Worm (Caenorhabditis elegans): ENCODE results near the gene Y53F4B.7.

Gene Y53F4B.7

DNA sequence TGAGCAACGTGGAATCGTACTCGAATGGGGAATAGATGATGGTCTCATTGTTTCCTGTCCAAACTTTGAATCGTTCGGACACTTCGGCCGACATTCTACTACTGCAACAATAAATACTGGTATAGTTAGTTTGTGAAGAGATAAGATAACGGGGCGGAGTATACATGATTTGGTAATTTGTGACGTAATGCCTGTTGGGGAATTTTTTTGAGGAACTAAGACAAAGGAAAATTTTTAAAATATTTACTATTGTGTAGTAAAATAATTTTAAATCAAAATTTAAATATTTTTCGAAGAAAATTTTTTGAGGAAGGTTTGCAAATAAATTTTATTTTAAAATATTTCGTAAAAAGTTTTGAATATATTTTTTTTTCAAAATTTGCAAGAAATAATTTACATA, 28.7 kb upstream of the Y53F4B.7 start, which contains the start of gene elo-9:
elo-9 (minus strand) TSS at position 101 of the 400 bp plus-strand sequence.
- no peak for TF ChIP-seq drap-1 (GFP tag; optimal IDR thresholded peaks at IDR 0.05)
- TF ChIP-seq M03D4.4 (tag; optimal IDR thresholded peaks at IDR 0.05), result no peak
- TF ChIP-seq blmp-1 (tag; optimal IDR thresholded peaks at IDR 0.05), result no peak
- TF ChIP-seq mls-2 (tag; optimal IDR thresholded peaks at IDR 0.05), result no peak
- TF ChIP-seq snpc-4 (tag; optimal IDR thresholded peaks at IDR 0.05), result no peak
- TF ChIP-seq ceh-83 (GFP tag; optimal IDR thresholded peaks at IDR 0.05), result no peak
- no peak for TF ChIP-seq ces-1 (GFP tag; optimal IDR thresholded peaks at IDR 0.05)
- TF ChIP-seq lin-32 (GFP tag; optimal IDR thresholded peaks at IDR 0.05), result no peak
- no peak for TF ChIP-seq unc-120 (tag; optimal IDR thresholded peaks at IDR 0.05; ENCODE audit: poor library complexity, severe bottlenecking)
- TF ChIP-seq elt-1 (tag; optimal IDR thresholded peaks at IDR 0.05; ENCODE audit: borderline replicate concordance, insufficient read depth), result no peak
- TF ChIP-seq flh-1 (GFP tag; optimal IDR thresholded peaks at IDR 0.05), result no peak
- TF ChIP-seq sem-2 (GFP tag; optimal IDR thresholded peaks at IDR 0.05), result no peak
- TF ChIP-seq zip-8 (tag; optimal IDR thresholded peaks at IDR 0.05), result no peak
- TF ChIP-seq sptf-1 (tag; optimal IDR thresholded peaks at IDR 0.05), result no peak
- no peak for TF ChIP-seq mep-1 (tag; optimal IDR thresholded peaks at IDR 0.05)
- no peak for TF ChIP-seq tbx-8 (GFP tag; optimal IDR thresholded peaks at IDR 0.05)
- TF ChIP-seq unc-62 (GFP tag; optimal IDR thresholded peaks at IDR 0.05), result no peak
- no peak for TF ChIP-seq lin-13 (tag; optimal IDR thresholded peaks at IDR 0.05)
- TF ChIP-seq elt-3 (tag; optimal IDR thresholded peaks at IDR 0.05), result no peak
- TF ChIP-seq cnd-1 (tag; optimal IDR thresholded peaks at IDR 0.05), result no peak

ce11 chrII:14964877-14965276, 27.8 kb upstream of the Y53F4B.7 start:
- TF ChIP-seq unc-62 (GFP tag; optimal IDR thresholded peaks at IDR 0.05), result no peak
- no peak for TF ChIP-seq ham-2 (GFP tag; optimal IDR thresholded peaks at IDR 0.05)
- TF ChIP-seq zip-8 (tag; optimal IDR thresholded peaks at IDR 0.05), result no peak
- TF ChIP-seq cnd-1 (tag; optimal IDR thresholded peaks at IDR 0.05), result no peak
- no peak for TF ChIP-seq ceh-83 (GFP tag; optimal IDR thresholded peaks at IDR 0.05)
- no peak for TF ChIP-seq unc-39 (tag; optimal IDR thresholded peaks at IDR 0.05)
- no peak for TF ChIP-seq lin-13 (tag; optimal IDR thresholded peaks at IDR 0.05)
- no peak for TF ChIP-seq mep-1 (tag; optimal IDR thresholded peaks at IDR 0.05)
- TF ChIP-seq ces-1 (GFP tag; optimal IDR thresholded peaks at IDR 0.05), result no peak
- TF ChIP-seq sptf-1 (tag; optimal IDR thresholded peaks at IDR 0.05), result no peak
- TF ChIP-seq nhr-76 (tag; optimal IDR thresholded peaks at IDR 0.05), result no peak
- no peak for TF ChIP-seq M03D4.4 (tag; optimal IDR thresholded peaks at IDR 0.05)
- TF ChIP-seq ztf-11 (tag; optimal IDR thresholded peaks at IDR 0.05), result no peak
- TF ChIP-seq lsy-2 (tag; optimal IDR thresholded peaks at IDR 0.05), result no peak

- TF ChIP-seq unc-120 (tag; optimal IDR thresholded peaks at IDR 0.05; ENCODE audit: poor library complexity, severe bottlenecking), result no peak
Measured at ce11 chrII:14966420-14966819, 26.3 kb upstream of the Y53F4B.7 start.

DNA sequence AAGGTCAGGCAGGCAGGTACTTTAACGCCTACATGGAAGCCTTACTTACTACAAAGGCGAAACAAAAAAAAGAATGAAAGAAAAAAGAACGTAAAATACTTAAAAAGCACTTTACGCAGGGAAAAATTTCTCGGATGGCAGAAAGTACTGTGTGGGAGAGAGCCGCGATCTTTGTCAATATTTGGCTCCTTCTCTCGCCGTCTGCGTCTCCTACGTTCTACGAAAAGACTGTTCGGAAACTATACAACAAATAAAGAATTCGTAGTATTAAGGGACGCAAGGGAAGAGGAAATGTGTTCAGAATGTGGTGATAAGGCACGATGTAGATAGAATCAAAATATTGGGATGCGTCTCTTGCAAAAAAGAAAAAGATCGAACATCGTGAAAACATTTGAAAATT, 25.6 kb upstream of the Y53F4B.7 start:
- TF ChIP-seq unc-120 (tag; optimal IDR thresholded peaks at IDR 0.05; ENCODE audit: poor library complexity, severe bottlenecking), result no peak
- peak; percentile 84 for TF ChIP-seq pha-4 (tag; optimal IDR thresholded peaks at IDR 0.05)
- no peak for TF ChIP-seq ces-1 (GFP tag; optimal IDR thresholded peaks at IDR 0.05)
- no peak for TF ChIP-seq ceh-83 (GFP tag; optimal IDR thresholded peaks at IDR 0.05)
- no peak for TF ChIP-seq nhr-2 (tag; optimal IDR thresholded peaks at IDR 0.05)
- TF ChIP-seq hlh-1 (tag; optimal IDR thresholded peaks at IDR 0.05), result no peak
- TF ChIP-seq sem-2 (GFP tag; optimal IDR thresholded peaks at IDR 0.05), result no peak
- TF ChIP-seq snpc-4 (tag; optimal IDR thresholded peaks at IDR 0.05), result no peak

ce11 chrII:14968275-14968674, 24.4 kb upstream of the Y53F4B.7 start:
- no peak for TF ChIP-seq nhr-12 (tag; optimal IDR thresholded peaks at IDR 0.05)
- TF ChIP-seq ceh-43 (GFP tag; optimal IDR thresholded peaks at IDR 0.05), result no peak
- no peak for TF ChIP-seq blmp-1 (tag; optimal IDR thresholded peaks at IDR 0.05)
- no peak for TF ChIP-seq lin-13 (tag; optimal IDR thresholded peaks at IDR 0.05)
- TF ChIP-seq unc-120 (tag; optimal IDR thresholded peaks at IDR 0.05; ENCODE audit: poor library complexity, severe bottlenecking), result no peak
- TF ChIP-seq flh-1 (GFP tag; optimal IDR thresholded peaks at IDR 0.05), result no peak
- no peak for TF ChIP-seq lsy-2 (tag; optimal IDR thresholded peaks at IDR 0.05)
- no peak for TF ChIP-seq hlh-1 (tag; optimal IDR thresholded peaks at IDR 0.05)
- TF ChIP-seq nhr-2 (tag; optimal IDR thresholded peaks at IDR 0.05), result no peak
- no peak for TF ChIP-seq sem-2 (GFP tag; optimal IDR thresholded peaks at IDR 0.05)
- TF ChIP-seq mep-1 (tag; optimal IDR thresholded peaks at IDR 0.05), result no peak
- no peak for TF ChIP-seq elt-1 (tag; optimal IDR thresholded peaks at IDR 0.05; ENCODE audit: borderline replicate concordance, insufficient read depth)
- TF ChIP-seq sptf-1 (tag; optimal IDR thresholded peaks at IDR 0.05), result no peak
- TF ChIP-seq snpc-4 (tag; optimal IDR thresholded peaks at IDR 0.05), result no peak
- TF ChIP-seq nhr-28 (tag; optimal IDR thresholded peaks at IDR 0.05), result no peak
- TF ChIP-seq M03D4.4 (tag; optimal IDR thresholded peaks at IDR 0.05), result no peak
- no peak for TF ChIP-seq tbx-8 (GFP tag; optimal IDR thresholded peaks at IDR 0.05)
- no peak for TF ChIP-seq ceh-39 (tag; optimal IDR thresholded peaks at IDR 0.05)
- TF ChIP-seq ham-2 (GFP tag; optimal IDR thresholded peaks at IDR 0.05), result no peak

All from whole organism, mixed stage, embryonic.